Worm (Caenorhabditis elegans): ENCODE measurements around the gene W02B12.16.

DNA sequence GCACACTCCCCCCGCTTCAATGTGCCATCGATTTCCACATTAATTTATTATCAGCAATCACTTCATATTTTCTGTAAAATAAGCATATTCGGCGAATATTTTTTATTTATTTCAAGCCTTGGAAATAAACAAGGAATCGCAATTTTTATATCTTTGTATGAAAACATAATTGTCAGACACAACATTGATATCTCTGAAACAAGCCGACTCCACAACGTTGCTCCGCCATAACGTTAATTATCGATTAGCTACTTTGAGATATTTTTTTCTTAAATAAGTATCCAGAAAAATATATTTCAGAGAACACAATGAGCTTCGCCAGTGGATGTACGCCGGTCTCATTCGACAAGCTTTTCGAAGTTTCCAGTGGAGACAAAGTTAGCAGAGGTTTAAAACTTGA, 32.4 kb downstream of the W02B12.16 start, which contains the start of gene adbp-1:
- TF ChIP-seq hnd-1 (tag; optimal IDR thresholded peaks at IDR 0.05) (no peak), ama-1 (optimal IDR thresholded peaks at IDR 0.05) (no peak), F13C5.2 (tag; optimal IDR thresholded peaks at IDR 0.05) (no peak), B0310.2 (tag; optimal IDR thresholded peaks at IDR 0.05) (no peak), ets-7 (tag; optimal IDR thresholded peaks at IDR 0.05) (no peak)
